Worm (Caenorhabditis elegans) whole organism, L3 larva: Measurements from ENCODE around the gene srh-45.

Source experiments
- R02D3.7 ChIP-seq: fragments of 150-350 bp; optimal IDR thresholded peaks from 2 replicates; lab custom pipeline; 2014; ENCODE audit warnings: missing biosample characterization, missing genetic modification characterization
- ZK546.5 ChIP-seq: sonication (generic microtip); optimal IDR thresholded peaks from 2 replicates; lab custom pipeline; 2017; ENCODE audit warnings: missing biosample characterization, missing genetic modification characterization
- aly-2 ChIP-seq: fragments of 150-350 bp; optimal IDR thresholded peaks from 2 replicates; lab custom pipeline; 2014; ENCODE audit warnings: missing biosample characterization, missing genetic modification characterization
- ama-1 ChIP-seq: fragments of 150-350 bp; optimal IDR thresholded peaks from 2 replicates; lab custom pipeline; 2018
- ceh-28 ChIP-seq: fragments of 150-350 bp; optimal IDR thresholded peaks from 2 replicates; lab custom pipeline; 2014; ENCODE audit warnings: missing biosample characterization, missing genetic modification reagents, missing genetic modification characterization
- ceh-82 ChIP-seq: fragments of 150-350 bp; optimal IDR thresholded peaks from 2 replicates; lab custom pipeline; 2014; ENCODE audit warnings: missing biosample characterization, missing genetic modification characterization
- ceh-9 ChIP-seq: sonication (generic microtip); optimal IDR thresholded peaks from 2 replicates; lab custom pipeline; 2018; ENCODE audit warnings: missing biosample characterization, missing genetic modification characterization
- daf-12 ChIP-seq: fragments of 150-350 bp; optimal IDR thresholded peaks from 2 replicates; lab custom pipeline; 2014; ENCODE audit warnings: missing biosample characterization, missing genetic modification reagents, missing genetic modification characterization
- egl-27 ChIP-seq: sonication (generic microtip); optimal IDR thresholded peaks from 4 replicates; lab custom pipeline; 2017; ENCODE audit warnings: missing biosample characterization, missing genetic modification reagents, missing genetic modification characterization
- egl-5 ChIP-seq: fragments of 150-350 bp; optimal IDR thresholded peaks from 2 replicates; lab custom pipeline; 2017; ENCODE audit warnings: missing biosample characterization, missing genetic modification reagents, missing genetic modification characterization, inconsistent platforms
- elt-1 ChIP-seq: fragments of 150-350 bp; optimal IDR thresholded peaks from 2 replicates; lab custom pipeline; 2014; ENCODE audit warnings: missing biosample characterization, missing genetic modification characterization
- elt-2 ChIP-seq: sonication (generic microtip); optimal IDR thresholded peaks from 2 replicates; lab custom pipeline; 2016; ENCODE audit warnings: missing genetic modification reagents, mild to moderate bottlenecking, missing genetic modification characterization, missing compliant biosample characterization
- fkh-2 ChIP-seq: fragments of 150-350 bp; optimal IDR thresholded peaks from 2 replicates; lab custom pipeline; 2014; ENCODE audit warnings: missing biosample characterization, missing genetic modification reagents, missing genetic modification characterization
- fos-1 ChIP-seq: fragments of 150-350 bp; optimal IDR thresholded peaks from 2 replicates; lab custom pipeline; 2014; ENCODE audit warnings: missing biosample characterization, missing genetic modification characterization
- hmg-11 ChIP-seq: sonication (generic microtip); optimal IDR thresholded peaks from 2 replicates; lab custom pipeline; 2016; ENCODE audit warnings: missing genetic modification characterization, missing compliant biosample characterization
- jun-1 ChIP-seq: fragments of 150-350 bp; optimal IDR thresholded peaks from 2 replicates; lab custom pipeline; 2014; ENCODE audit warnings: missing biosample characterization, missing genetic modification reagents, missing genetic modification characterization
- lin-15B ChIP-seq: fragments of 150-350 bp; optimal IDR thresholded peaks from 2 replicates; lab custom pipeline; 2014; ENCODE audit warnings: missing biosample characterization, missing genetic modification characterization
- lin-39 ChIP-seq: fragments of 150-350 bp; optimal IDR thresholded peaks from 2 replicates; lab custom pipeline; 2018; ENCODE audit warnings: missing biosample characterization, missing genetic modification reagents, missing genetic modification characterization
- mml-1 ChIP-seq: fragments of 150-350 bp; sonication (generic microtip); optimal IDR thresholded peaks from 3 replicates; lab custom pipeline; 2014; ENCODE audit warnings: missing biosample characterization, missing genetic modification characterization
- nfya-1 ChIP-seq: sonication (generic microtip); optimal IDR thresholded peaks from 2 replicates; lab custom pipeline; 2017; ENCODE audit warnings: missing genetic modification characterization, mild to moderate bottlenecking, missing compliant biosample characterization, antibody characterized with exemption, moderate library complexity; ENCODE audit not compliant: insufficient read depth
- nhr-11 ChIP-seq: fragments of 150-350 bp; optimal IDR thresholded peaks from 2 replicates; lab custom pipeline; 2014; ENCODE audit warnings: missing biosample characterization, missing genetic modification characterization
- nhr-12 ChIP-seq: fragments of 150-350 bp; optimal IDR thresholded peaks from 2 replicates; lab custom pipeline; 2014; ENCODE audit warnings: missing biosample characterization, missing genetic modification characterization
- nhr-23 ChIP-seq: fragments of 150-350 bp; optimal IDR thresholded peaks from 2 replicates; lab custom pipeline; 2014; ENCODE audit warnings: missing biosample characterization, missing genetic modification reagents, missing genetic modification characterization
- nhr-237 ChIP-seq: fragments of 150-350 bp; optimal IDR thresholded peaks from 2 replicates; lab custom pipeline; 2014; ENCODE audit warnings: missing biosample characterization, missing genetic modification characterization
- nhr-25 ChIP-seq: sonication (generic microtip); optimal IDR thresholded peaks from 2 replicates; lab custom pipeline; 2017; ENCODE audit warnings: missing biosample characterization, missing genetic modification characterization
- nhr-28 ChIP-seq: fragments of 150-350 bp; optimal IDR thresholded peaks from 2 replicates; lab custom pipeline; 2014; ENCODE audit warnings: missing biosample characterization, missing genetic modification characterization
- nhr-43 ChIP-seq: sonication (generic microtip); optimal IDR thresholded peaks from 2 replicates; lab custom pipeline; 2016; ENCODE audit warnings: mild to moderate bottlenecking, missing genetic modification characterization, missing compliant biosample characterization; ENCODE audit not compliant: poor library complexity, severe bottlenecking
- nhr-67 ChIP-seq: fragments of 150-350 bp; optimal IDR thresholded peaks from 2 replicates; lab custom pipeline; 2014; ENCODE audit warnings: missing biosample characterization, missing genetic modification characterization
- nhr-76 ChIP-seq: fragments of 150-350 bp; sonication (generic microtip); optimal IDR thresholded peaks from 5 replicates; lab custom pipeline; 2014; ENCODE audit warnings: missing biosample characterization, missing genetic modification characterization
- nhr-77 ChIP-seq: fragments of 150-350 bp; optimal IDR thresholded peaks from 2 replicates; lab custom pipeline; 2014; ENCODE audit warnings: missing biosample characterization, missing genetic modification characterization
- pqm-1 ChIP-seq: fragments of 150-350 bp; optimal IDR thresholded peaks from 2 replicates; lab custom pipeline; 2017; ENCODE audit warnings: missing biosample characterization, missing genetic modification characterization, inconsistent platforms
- sea-2 ChIP-seq: fragments of 150-350 bp; sonication (generic microtip); optimal IDR thresholded peaks from 4 replicates; lab custom pipeline; 2014; ENCODE audit warnings: missing biosample characterization, missing genetic modification reagents, missing genetic modification characterization
- skn-1 ChIP-seq: fragments of 150-350 bp; optimal IDR thresholded peaks from 2 replicates; lab custom pipeline; 2014; ENCODE audit warnings: missing biosample characterization, missing genetic modification characterization
- tbx-2 ChIP-seq: sonication (generic microtip); optimal IDR thresholded peaks from 2 replicates; lab custom pipeline; 2016; ENCODE audit warnings: mild to moderate bottlenecking, missing genetic modification characterization, missing compliant biosample characterization
- unc-62 ChIP-seq: fragments of 150-350 bp; sonication (generic microtip); optimal IDR thresholded peaks from 4 replicates; lab custom pipeline; 2014; ENCODE audit warnings: missing biosample characterization, missing genetic modification reagents, missing genetic modification characterization
- ztf-11 ChIP-seq: fragments of 150-350 bp; optimal IDR thresholded peaks from 2 replicates; lab custom pipeline; 2014; ENCODE audit warnings: missing biosample characterization, missing genetic modification characterization
- ztf-4 ChIP-seq: fragments of 150-350 bp; optimal IDR thresholded peaks from 2 replicates; lab custom pipeline; 2014; ENCODE audit warnings: missing biosample characterization, missing genetic modification characterization

The srh-45 gene

ce11 chrV:11281414-11282209, 23.2 kb downstream of the srh-45 start (continued):
- TF ChIP-seq nhr-28 (tag; lab: Kevin White, UChicago) (no peak), nhr-25 (tag; lab: Kevin White, UChicago) (peak; percentile 45), nhr-23 (tag; lab: Kevin White, UChicago) (peak; percentile 33), nhr-67 (tag; lab: Kevin White, UChicago) (no peak), elt-1 (no peak), hmg-11 (tag; lab: Kevin White, UChicago) (peak; percentile 20), nhr-12 (no peak), ama-1 (lab: Kevin White, UChicago) (no peak)

- TF ChIP-seq nhr-43 (no peak), sea-2 (no peak), aly-2 (tag; lab: Kevin White, UChicago) (no peak), nhr-77 (tag; lab: Kevin White, UChicago) (no peak), nhr-28 (tag; lab: Kevin White, UChicago) (no peak), tbx-2 (no peak), fos-1 (tag; lab: Kevin White, UChicago) (no peak), nhr-11 (tag; lab: Kevin White, UChicago) (no peak), ZK546.5 (tag; lab: Kevin White, UChicago) (no peak), lin-15B (tag; lab: Kevin White, UChicago) (no peak), unc-62 (GFP tag; lab: Kevin White, UChicago) (no peak), ztf-4 (tag; lab: Kevin White, UChicago) (no peak), egl-5 (tag; lab: Kevin White, UChicago) (no peak), ceh-28 (tag; lab: Kevin White, UChicago) (no peak), ama-1 (lab: Kevin White, UChicago) (no peak)
These were observed 25.2 kb downstream of the srh-45 start for ce11 chrV:11279564-11279963.

ce11 chrV:11272848-11273247, 31.9 kb downstream of the srh-45 start, which contains the start of gene clec-223:
Gene clec-223, plus strand, starts transcription at chrV:11273148.
- TF ChIP-seq nfya-1, result no peak
- TF ChIP-seq ama-1 (lab: Kevin White, UChicago), result no peak
- TF ChIP-seq aly-2 (tag; lab: Kevin White, UChicago), result no peak
- no peak for TF ChIP-seq egl-27 (tag; lab: Kevin White, UChicago)
- no peak for TF ChIP-seq ztf-11 (tag; lab: Kevin White, UChicago)
- no peak for TF ChIP-seq elt-1
- TF ChIP-seq skn-1 (tag; lab: Kevin White, UChicago), result no peak
- TF ChIP-seq elt-2 (tag; lab: Kevin White, UChicago), result no peak
- TF ChIP-seq daf-12 (tag; lab: Kevin White, UChicago), result no peak
- TF ChIP-seq egl-5 (tag; lab: Kevin White, UChicago), result no peak
- TF ChIP-seq ceh-9 (tag; lab: Kevin White, UChicago), result no peak
- TF ChIP-seq fkh-2 (tag; lab: Kevin White, UChicago), result no peak
- TF ChIP-seq nhr-12, result no peak
- no peak for TF ChIP-seq ztf-4 (tag; lab: Kevin White, UChicago)
- no peak for TF ChIP-seq R02D3.7 (tag; lab: Kevin White, UChicago)
- TF ChIP-seq jun-1 (tag; lab: Kevin White, UChicago), result no peak
- TF ChIP-seq lin-39 (tag; lab: Kevin White, UChicago), result no peak
- no peak for TF ChIP-seq mml-1 (tag; lab: Kevin White, UChicago)
- no peak for TF ChIP-seq nhr-11 (tag; lab: Kevin White, UChicago)
- TF ChIP-seq pqm-1 (tag; lab: Kevin White, UChicago), result no peak

- TF ChIP-seq ZK546.5 (tag; lab: Kevin White, UChicago), result no peak
- no peak for TF ChIP-seq hmg-11 (tag; lab: Kevin White, UChicago)
- no peak for TF ChIP-seq ztf-4 (tag; lab: Kevin White, UChicago)
- TF ChIP-seq nhr-43, result no peak
- TF ChIP-seq nhr-76 (tag; lab: Kevin White, UChicago), result no peak
- TF ChIP-seq nhr-28 (tag; lab: Kevin White, UChicago), result no peak
- no peak for TF ChIP-seq nfya-1
- TF ChIP-seq nhr-25 (tag; lab: Kevin White, UChicago), result no peak
- no peak for TF ChIP-seq aly-2 (tag; lab: Kevin White, UChicago)
- TF ChIP-seq nhr-237, result no peak
- TF ChIP-seq ceh-28 (tag; lab: Kevin White, UChicago), result no peak
- TF ChIP-seq ceh-82 (tag; lab: Kevin White, UChicago), result no peak
- TF ChIP-seq nhr-11 (tag; lab: Kevin White, UChicago), result no peak
- no peak for TF ChIP-seq elt-1
- TF ChIP-seq lin-39 (tag; lab: Kevin White, UChicago), result no peak
These were observed 33.7 kb downstream of the srh-45 start, which contains the start of gene clec-222 for ce11 chrV:11271051-11271450. Gene clec-222, plus strand, starts transcription at chrV:11271351.
